Fruit fly (Drosophila melanogaster): ENCODE results near the gene HINT1.

dm6 chr2L:2757930-2758556 is 11.9 kb upstream of the HINT1 start:
- TF ChIP-seq EcR (GFP tag; optimal IDR thresholded peaks at IDR 0.05) (no peak), rn (GFP tag; IDR thresholded peaks at IDR 0.05) (no peak), gl (tag; optimal IDR thresholded peaks at IDR 0.05) (no peak), Pif1A (GFP tag; optimal IDR thresholded peaks at IDR 0.05) (no peak)
